Fruit fly (Drosophila melanogaster) S2 (cell line): ENCODE measurements around the gene CG34456.

Experiments used
- CG8478 ChIP-seq: fragments of >200 bp; optimal IDR thresholded peaks from 2 replicates; lab custom pipeline; 2018
- CTCF ChIP-seq, 2 experiments: fragments of >200 bp; optimal IDR thresholded peaks; 2 replicates each; lab custom pipeline; 2018

Gene CG34456

DNA sequence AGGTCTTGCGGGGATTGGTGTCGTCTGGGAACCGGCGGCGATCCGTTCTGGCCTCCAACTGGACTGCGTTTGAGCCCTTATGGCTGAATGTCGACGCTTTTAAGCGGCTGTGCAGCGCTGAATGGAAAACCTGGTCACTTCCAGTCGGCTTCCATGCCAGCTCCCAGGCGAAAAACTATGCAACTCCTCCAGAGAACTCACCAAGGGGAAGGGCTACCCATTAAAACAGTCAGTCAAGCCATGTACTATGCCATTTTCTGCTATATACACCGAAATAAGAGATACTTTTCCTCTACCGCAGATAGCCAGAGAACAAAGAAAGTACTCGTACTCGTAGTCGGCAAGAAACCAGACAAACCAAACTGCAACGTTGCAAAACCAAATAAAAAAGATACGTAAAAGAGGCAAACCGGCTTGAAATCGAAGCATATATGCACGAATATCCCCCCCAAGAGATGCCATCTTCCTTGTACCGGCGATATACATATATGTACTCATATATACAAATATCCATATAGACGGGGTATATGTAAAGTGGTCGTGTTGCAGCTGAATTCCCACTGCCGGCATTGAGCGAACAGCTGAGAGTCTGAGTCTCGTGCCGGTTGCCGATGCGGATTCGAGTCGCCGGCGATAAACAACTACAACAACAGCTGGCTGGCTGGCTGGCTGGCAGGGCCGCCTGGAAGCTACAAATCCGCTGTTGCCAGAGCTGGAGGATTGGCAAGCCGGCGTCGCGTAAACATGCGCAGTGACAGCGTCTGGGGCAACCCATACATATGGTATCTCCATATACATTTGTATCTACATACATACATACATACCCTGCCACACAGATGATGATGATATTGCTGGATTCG is 17.8 kb downstream of the CG34456 start, which contains the start of gene Hsp67Ba:
Hsp67Ba (minus strand) TSS at position 51 of the 860 bp plus-strand sequence.
- TF ChIP-seq CTCF (optimal IDR thresholded peaks at IDR 0.05; lab: Kevin White, UChicago) (no peak), CG8478 (no peak)

DNA sequence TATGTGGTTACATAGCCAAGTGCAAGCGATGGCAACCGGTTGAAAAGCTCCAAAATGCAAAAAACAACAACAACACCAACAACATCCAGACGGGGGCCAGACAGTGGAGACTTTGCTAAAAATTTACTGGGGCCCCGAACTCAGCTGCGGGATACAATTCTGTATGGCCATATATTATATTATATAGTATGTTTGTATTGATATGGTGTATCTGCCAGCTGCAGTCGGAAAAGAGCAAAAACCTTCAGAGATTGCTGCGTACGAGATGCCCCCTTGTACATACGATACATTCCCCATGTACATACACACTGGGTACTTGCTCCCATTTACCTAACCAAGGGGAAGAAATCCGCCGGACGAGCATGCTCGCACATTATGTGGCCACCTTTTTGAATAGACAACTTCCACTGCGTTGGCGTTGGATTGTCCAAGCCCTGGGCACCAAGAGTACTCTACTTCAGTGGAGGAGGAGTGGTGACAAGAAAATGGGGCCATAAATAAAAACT is 18.5 kb downstream of the CG34456 start:
- TF ChIP-seq CTCF (optimal IDR thresholded peaks at IDR 0.05; lab: Kevin White, UChicago): no peak

dm6 chr3L:9381602-9382001 is 19.7 kb downstream of the CG34456 start, which contains the start of gene Hsp23:
Gene Hsp23, plus strand, starts transcription at chr3L:9381882.
- no peak for TF ChIP-seq CG8478
- TF ChIP-seq CTCF (optimal IDR thresholded peaks at IDR 0.05; lab: Kevin White, UChicago): no peak

DNA sequence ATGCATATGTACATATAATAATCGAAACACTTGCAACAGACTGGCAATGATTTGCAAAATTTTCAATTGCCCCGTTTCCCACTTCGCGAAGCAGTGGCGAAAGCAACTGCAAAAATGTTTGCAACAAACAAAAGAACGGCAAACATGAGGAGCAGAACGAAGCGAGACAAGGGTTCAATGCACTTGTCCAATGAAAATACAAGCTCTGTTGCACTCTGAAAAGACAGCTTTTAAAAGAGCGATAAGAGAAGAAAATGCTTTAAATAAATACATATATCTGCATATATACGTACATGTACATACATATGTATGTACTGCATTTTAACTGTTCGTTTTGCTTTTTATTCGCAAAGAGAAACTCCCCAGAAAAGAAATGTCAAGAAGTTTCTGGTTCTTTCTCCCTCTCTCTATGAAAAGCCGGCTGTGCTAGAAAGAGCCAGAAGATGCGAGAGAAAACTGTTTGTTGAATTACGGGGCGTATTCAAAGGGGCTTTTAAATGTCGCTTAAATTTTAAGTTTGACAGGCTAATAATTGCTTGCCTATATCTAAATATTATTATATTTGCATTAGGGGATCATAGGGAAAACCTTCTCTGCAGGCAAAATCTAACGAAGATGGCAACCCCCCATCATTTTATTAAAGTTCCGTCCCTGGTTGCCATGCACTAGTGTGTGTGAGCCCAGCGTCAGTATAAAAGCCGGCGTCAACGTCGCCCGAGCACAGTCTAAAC is 21.6 kb downstream of the CG34456 start, which contains the start of gene Hsp27:
Hsp27 (plus strand) TSS at position 719 of the 731 bp plus-strand sequence.
- TF ChIP-seq CG8478: no peak
- no peak for TF ChIP-seq CTCF (optimal IDR thresholded peaks at IDR 0.05; lab: Kevin White, UChicago)

DNA sequence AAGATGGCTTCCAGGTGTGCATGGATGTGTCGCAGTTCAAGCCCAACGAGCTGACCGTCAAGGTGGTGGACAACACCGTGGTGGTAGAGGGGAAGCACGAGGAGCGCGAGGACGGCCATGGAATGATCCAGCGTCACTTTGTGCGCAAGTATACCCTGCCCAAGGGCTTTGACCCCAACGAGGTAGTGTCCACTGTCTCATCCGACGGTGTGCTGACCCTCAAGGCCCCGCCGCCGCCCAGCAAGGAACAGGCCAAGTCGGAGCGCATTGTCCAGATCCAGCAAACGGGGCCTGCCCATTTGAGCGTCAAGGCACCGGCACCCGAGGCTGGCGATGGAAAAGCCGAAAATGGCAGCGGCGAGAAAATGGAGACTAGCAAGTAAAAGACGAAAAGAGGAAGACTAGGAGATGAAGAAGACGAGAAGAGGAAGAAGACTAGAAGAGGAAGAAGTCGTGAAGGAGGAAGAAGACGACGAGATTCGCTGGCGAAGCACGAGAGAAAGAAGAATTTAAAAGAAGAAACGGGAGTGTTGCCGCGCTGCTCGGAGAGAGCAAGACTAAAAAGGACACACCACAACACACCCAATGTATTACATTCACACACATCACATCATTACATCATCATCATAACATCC is 22.7 kb downstream of the CG34456 start:
- TF ChIP-seq CG8478: no peak
- no peak for TF ChIP-seq CTCF (optimal IDR thresholded peaks at IDR 0.05; lab: Kevin White, UChicago)

DNA sequence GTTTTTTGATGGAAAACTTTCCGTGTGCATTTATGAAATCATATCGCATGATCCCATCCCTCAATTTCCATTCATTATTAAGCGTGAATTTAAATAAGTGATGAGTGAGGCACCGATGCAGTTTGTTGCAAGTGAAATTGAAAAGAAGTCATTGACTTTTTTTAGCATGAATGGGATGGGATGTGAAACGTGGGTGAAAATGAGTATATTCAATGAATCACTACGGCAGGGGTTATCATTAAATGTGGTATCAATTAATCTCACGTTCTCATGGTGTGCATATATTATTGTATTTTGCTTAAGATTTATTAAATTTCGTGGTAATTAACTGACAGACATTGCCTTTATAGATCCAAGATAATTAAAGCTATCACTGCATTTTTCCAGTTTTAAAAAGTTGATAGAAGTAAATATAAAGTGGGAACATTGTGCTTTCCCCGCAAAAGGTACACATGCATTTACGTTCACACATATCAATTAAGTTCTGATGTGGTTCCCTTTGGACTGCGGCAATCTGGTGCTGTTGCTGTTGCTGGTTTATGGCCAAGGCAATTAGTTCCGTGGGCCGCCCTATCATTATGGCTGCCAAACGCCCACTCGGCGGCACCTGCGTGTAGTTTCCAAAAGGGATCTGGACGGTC is 29.6 kb downstream of the CG34456 start:
- no peak for TF ChIP-seq CTCF (optimal IDR thresholded peaks at IDR 0.05; lab: Kevin White, UChicago)
- TF ChIP-seq CG8478: no peak

dm6 chr3L:9396038-9396437 is 34.1 kb downstream of the CG34456 start:
- no peak for TF ChIP-seq CTCF (optimal IDR thresholded peaks at IDR 0.05; lab: Kevin White, UChicago)
- TF ChIP-seq CG8478: no peak

dm6 chr3L:9396704-9397103 is 34.8 kb downstream of the CG34456 start:
- TF ChIP-seq CG8478 (no peak), CTCF (optimal IDR thresholded peaks at IDR 0.05; lab: Kevin White, UChicago) (no peak)

dm6 chr3L:9397156-9397555 is 35.2 kb downstream of the CG34456 start:
- no peak for TF ChIP-seq CG8478
- TF ChIP-seq CTCF (optimal IDR thresholded peaks at IDR 0.05; lab: Kevin White, UChicago): no peak

DNA sequence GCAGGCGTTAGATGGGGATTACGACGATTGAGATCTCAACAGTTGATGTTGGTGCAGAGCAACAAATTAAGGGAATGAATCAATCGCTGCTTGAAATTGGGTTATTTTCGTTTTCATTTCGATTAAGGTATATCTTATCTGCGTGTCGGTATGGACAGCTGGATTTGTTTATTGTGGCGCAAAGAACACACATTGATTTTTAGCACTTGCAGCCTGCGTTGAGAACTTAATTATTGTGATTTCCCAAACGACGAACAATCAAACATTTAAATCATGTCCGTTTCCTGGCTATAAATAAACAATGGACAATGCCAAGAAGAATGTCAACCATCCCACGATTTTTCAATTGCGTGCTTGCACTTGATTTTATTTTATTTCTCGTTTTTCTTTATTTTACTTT is 36.1 kb downstream of the CG34456 start:
- no peak for TF ChIP-seq CTCF (optimal IDR thresholded peaks at IDR 0.05; lab: Kevin White, UChicago)

DNA sequence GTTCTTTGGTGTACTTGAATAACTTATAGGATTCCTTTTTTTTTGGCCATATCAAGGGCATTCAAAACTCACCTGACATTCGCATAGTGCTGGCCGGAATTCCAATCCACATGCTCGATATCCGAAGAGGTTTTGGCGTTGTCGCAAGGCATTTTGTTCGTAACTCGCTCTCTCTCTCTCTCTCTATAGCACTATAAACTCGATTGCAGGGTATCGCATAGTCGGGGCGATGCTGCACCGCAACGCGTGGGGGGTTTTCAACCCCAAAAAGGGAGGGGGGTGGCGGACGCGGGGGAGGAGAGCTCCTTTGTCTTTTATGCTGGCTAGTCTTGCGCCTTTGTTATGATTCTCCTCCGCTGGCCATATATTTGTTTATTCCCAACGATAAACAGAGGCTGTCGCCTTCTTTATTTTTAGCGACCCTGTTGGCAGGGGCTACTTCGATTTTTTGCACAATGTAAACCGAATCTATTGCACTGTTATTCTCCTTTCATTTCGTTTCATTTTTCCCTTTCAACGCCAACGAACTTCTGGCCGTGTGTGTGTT is 36.6 kb downstream of the CG34456 start:
- TF ChIP-seq CTCF (optimal IDR thresholded peaks at IDR 0.05; lab: Kevin White, UChicago) (no peak), CG8478 (no peak)

dm6 chr3L:9399013-9399750 is 37.3 kb downstream of the CG34456 start, which contains the start of gene CG4080:
Gene CG4080, minus strand, starts transcription at chr3L:9399227.
- TF ChIP-seq CG8478 (no peak), CTCF (optimal IDR thresholded peaks at IDR 0.05; lab: Kevin White, UChicago) (peak in 1 of 2 experiments; percentile 10)

- TF ChIP-seq CTCF (optimal IDR thresholded peaks at IDR 0.05; lab: Kevin White, UChicago) (no peak), CG8478 (no peak)
These were observed 37.9 kb downstream of the CG34456 start for dm6 chr3L:9399855-9400254.
